Fruit fly (Drosophila melanogaster) whole organism, pupa: Measurements from ENCODE around the gene rempA.

ENCODE experiments used
- CG10348 ChIP-seq: fragments of 200-800 bp; sonication (Bioruptor generic); IDR thresholded peaks from 2 replicates; pipeline ENCODE4 v1.3.6; 2022; ENCODE audit warnings: missing biosample characterization, missing genetic modification characterization
- CG12605 ChIP-seq: fragments of 200-800 bp; sonication (Bioruptor generic); IDR thresholded peaks from 2 replicates; pipeline ENCODE4 v1.3.6; 2022; ENCODE audit warnings: missing biosample characterization, missing genetic modification characterization
- CG13204 ChIP-seq: fragments of 200-800 bp; sonication (Bioruptor generic); optimal IDR thresholded peaks from 2 replicates; lab custom pipeline; 2018; ENCODE audit warnings: missing biosample characterization, mild to moderate bottlenecking, missing genetic modification characterization, moderate library complexity
- CG14655 ChIP-seq: fragments of 200-800 bp; sonication (Bioruptor generic); optimal IDR thresholded peaks from 3 replicates; lab custom pipeline; 2017; ENCODE audit warnings: mild to moderate bottlenecking, missing biosample characterization, missing genetic modification reagents, missing genetic modification characterization
- CG15710 ChIP-seq: fragments of 200-800 bp; sonication (Bioruptor generic); optimal IDR thresholded peaks from 2 replicates; lab custom pipeline; 2018; ENCODE audit warnings: missing biosample characterization, mild to moderate bottlenecking, missing genetic modification characterization, moderate library complexity
- CG17806 ChIP-seq: fragments of 200-800 bp; sonication (Bioruptor generic); optimal IDR thresholded peaks from 2 replicates; lab custom pipeline; 2018; ENCODE audit warnings: missing biosample characterization, mild to moderate bottlenecking, missing genetic modification characterization, moderate library complexity
- CG32121 ChIP-seq: fragments of 200-800 bp; sonication (Bioruptor generic); IDR thresholded peaks from 2 replicates; pipeline ENCODE4 v1.3.6; 2022; ENCODE audit warnings: missing biosample characterization, missing genetic modification characterization
- CG34367 ChIP-seq: fragments of 200-800 bp; sonication (Bioruptor generic); optimal IDR thresholded peaks from 2 replicates; lab custom pipeline; 2018; ENCODE audit warnings: missing biosample characterization, mild to moderate bottlenecking, missing genetic modification characterization
- CG4496 ChIP-seq: fragments of 200-800 bp; sonication (Bioruptor generic); IDR thresholded peaks from 3 replicates; pipeline ENCODE4 v1.3.6; 2022; ENCODE audit warnings: missing biosample characterization, missing genetic modification characterization
- CG8159 ChIP-seq: fragments of 200-800 bp; sonication (Bioruptor generic); optimal IDR thresholded peaks from 3 replicates; lab custom pipeline; 2018; ENCODE audit warnings: missing biosample characterization, mild to moderate bottlenecking, missing genetic modification characterization, moderate library complexity
- CG8301 ChIP-seq: fragments of 200-800 bp; sonication (Bioruptor generic); optimal IDR thresholded peaks from 2 replicates; lab custom pipeline; 2018; ENCODE audit warnings: missing biosample characterization, mild to moderate bottlenecking, missing genetic modification characterization
- CG9948 ChIP-seq: fragments of 200-800 bp; sonication (Bioruptor generic); optimal IDR thresholded peaks from 2 replicates; lab custom pipeline; 2018; ENCODE audit warnings: missing biosample characterization, mild to moderate bottlenecking, missing genetic modification characterization, moderate library complexity
- D1 ChIP-seq: fragments of 200-800 bp; sonication (Bioruptor generic); optimal IDR thresholded peaks from 2 replicates; lab custom pipeline; 2018; ENCODE audit warnings: missing biosample characterization, mild to moderate bottlenecking, missing genetic modification characterization, moderate library complexity
- EcR ChIP-seq: fragments of 200-800 bp; sonication (Bioruptor generic); optimal IDR thresholded peaks from 3 replicates; lab custom pipeline; 2019; ENCODE audit warnings: missing biosample characterization, missing genetic modification characterization, mild to moderate bottlenecking, moderate library complexity, missing genetic modification reagents
- Ets98B ChIP-seq: fragments of 200-800 bp; sonication (Bioruptor generic); IDR thresholded peaks from 2 replicates; pipeline ENCODE4 v1.3.6; 2022; ENCODE audit warnings: missing biosample characterization, missing genetic modification characterization
- Pif1A ChIP-seq: fragments of 200-800 bp; sonication (Bioruptor generic); optimal IDR thresholded peaks from 3 replicates; lab custom pipeline; 2016; ENCODE audit warnings: missing biosample characterization, missing genetic modification characterization
- Pif1B ChIP-seq: fragments of 200-800 bp; sonication (Bioruptor generic); optimal IDR thresholded peaks from 3 replicates; lab custom pipeline; 2016; ENCODE audit warnings: missing biosample characterization, missing genetic modification characterization
- Snoo ChIP-seq: fragments of 200-800 bp; sonication (Bioruptor generic); optimal IDR thresholded peaks from 3 replicates; lab custom pipeline; 2017; ENCODE audit warnings: missing biosample characterization, mild to moderate bottlenecking, missing genetic modification characterization, inconsistent platforms
- fd96Ca ChIP-seq: fragments of 200-800 bp; sonication (Bioruptor generic); IDR thresholded peaks from 3 replicates; pipeline ENCODE4 v1.3.6; 2022; ENCODE audit warnings: missing biosample characterization, missing genetic modification characterization
- gl ChIP-seq: fragments of 200-800 bp; sonication (Bioruptor generic); optimal IDR thresholded peaks from 2 replicates; lab custom pipeline; 2018; ENCODE audit warnings: missing biosample characterization, mild to moderate bottlenecking, missing genetic modification characterization
- rn ChIP-seq: fragments of 200-800 bp; sonication (Bioruptor generic); IDR thresholded peaks from 2 replicates; pipeline ENCODE4 v1.3.6; 2022; ENCODE audit warnings: missing biosample characterization, missing genetic modification characterization

The rempA gene

DNA sequence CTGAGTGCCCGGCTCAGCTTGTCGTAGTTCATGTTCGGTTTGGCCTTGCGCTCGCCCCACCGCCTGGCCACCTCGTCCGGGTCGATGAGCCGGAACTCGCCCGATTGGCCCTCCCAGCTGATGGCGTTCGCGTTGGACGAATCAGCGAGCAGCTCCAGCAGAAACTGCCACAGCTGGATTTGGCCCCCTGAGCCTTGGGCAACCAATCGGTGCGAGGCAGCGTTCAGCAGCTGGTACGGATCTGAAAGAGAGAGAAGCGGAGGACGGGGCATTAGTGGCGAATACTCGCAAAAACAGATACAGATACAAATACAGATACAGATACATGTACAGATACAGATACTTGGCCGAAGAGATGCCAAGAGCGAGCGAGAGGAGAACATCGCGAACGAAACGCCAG lies 12.1 kb downstream of the rempA start:
- TF ChIP-seq Snoo (tag; lab: Kevin White, UChicago) (no peak), CG12605 (GFP tag; lab: Robert Waterston, UW) (no peak), rn (GFP tag; lab: Robert Waterston, UW) (no peak), CG8159 (tag; lab: Kevin White, UChicago) (no peak), EcR (GFP tag; lab: Kevin White, UChicago) (peak; percentile 26), CG8301 (tag; lab: Kevin White, UChicago) (no peak)
- TF ChIP-seq, all 21 proteins: peak for 1

DNA sequence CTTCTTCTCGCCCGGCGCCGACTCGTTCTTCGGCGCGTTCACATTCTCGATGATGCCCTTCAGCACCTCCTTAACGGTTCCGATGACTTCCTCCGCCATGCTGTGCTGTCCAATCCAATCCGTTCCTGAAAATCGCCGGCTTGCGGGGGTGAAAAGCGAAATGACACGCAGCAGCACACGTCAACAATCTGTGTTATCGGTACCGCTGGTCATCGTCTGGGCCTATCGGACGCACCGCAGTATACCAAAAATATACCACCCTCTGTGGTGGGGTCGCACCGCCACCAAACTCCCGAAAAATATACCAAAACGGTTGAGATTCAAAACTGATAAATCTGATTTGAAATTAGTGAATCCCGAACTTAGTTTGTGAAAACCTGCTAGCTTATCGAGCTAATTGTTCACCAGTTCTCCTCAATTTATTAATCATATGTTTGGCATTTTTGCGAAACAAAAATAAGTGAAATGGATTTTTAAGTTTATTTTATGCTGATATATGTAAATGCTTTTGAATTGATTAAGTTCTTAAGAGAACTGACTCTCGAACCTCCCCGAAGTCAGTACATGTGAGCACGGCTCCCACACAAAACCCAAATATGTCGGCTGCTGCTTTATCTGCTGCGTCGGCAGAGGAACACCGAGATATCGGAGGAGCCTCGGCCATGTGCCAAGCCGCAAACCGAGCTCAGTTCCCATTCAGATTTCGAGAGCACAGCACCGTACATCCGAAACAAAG lies 15.5 kb downstream of the rempA start, which contains the start of the genes Spp and nAChRbeta3:
TSS of gene Spp (minus strand) at position 210 of the 736 bp plus-strand sequence.
TSS of gene nAChRbeta3 (plus strand) at position 686 of the 736 bp plus-strand sequence.
- peak; percentile 17; the same call in 1 of the 2 replicates for TF ChIP-seq Ets98B (GFP tag; lab: Robert Waterston, UW)
- no peak for TF ChIP-seq gl
- 0 out of 3 replicates have a peak, but pooled peaks have one; percentile 8 for TF ChIP-seq CG4496 (GFP tag; lab: Robert Waterston, UW)
- TF ChIP-seq CG32121 (GFP tag; lab: Robert Waterston, UW) = no peak

DNA sequence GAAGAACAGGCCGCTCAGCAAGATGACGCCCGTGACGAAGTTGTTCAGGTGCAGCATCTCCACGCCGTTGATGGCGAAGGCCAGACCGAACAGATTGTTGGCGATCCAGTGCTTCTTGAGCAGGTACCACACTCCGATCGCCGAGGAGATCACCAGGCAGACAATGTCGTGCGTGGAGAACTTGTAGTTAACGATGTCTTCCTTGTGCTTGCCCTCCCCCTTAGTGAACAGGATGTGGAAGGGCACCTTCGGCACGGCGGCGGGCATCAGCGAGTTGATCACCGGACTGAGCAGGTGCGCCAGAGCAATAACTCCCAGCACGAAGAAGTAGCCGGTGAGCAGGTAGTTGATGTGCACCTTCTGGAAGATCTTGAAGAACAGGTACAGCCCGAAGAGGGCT lies 16.3 kb downstream of the rempA start:
- TF ChIP-seq CG17806 (tag; lab: Kevin White, UChicago) (no peak), Pif1A (GFP tag; lab: Kevin White, UChicago) (no peak), Pif1B (GFP tag; lab: Kevin White, UChicago) (no peak), CG10348 (GFP tag; lab: Robert Waterston, UW) (no peak), CG34367 (tag; lab: Kevin White, UChicago) (no peak), CG32121 (GFP tag; lab: Robert Waterston, UW) (no peak)

dm6 chr2L:542338-542967 lies 17.7 kb downstream of the rempA start, which contains the start of gene lwr:
Gene lwr (minus strand): TSS chr2L:542580.
- TF ChIP-seq CG14655 = no peak
- TF ChIP-seq D1 (tag; lab: Kevin White, UChicago) = no peak
- TF ChIP-seq EcR (GFP tag; lab: Kevin White, UChicago) = peak; percentile 14

dm6 chr2L:540572-541210 lies 19.4 kb downstream of the rempA start:
- TF ChIP-seq CG32121 (GFP tag; lab: Robert Waterston, UW) (peak; percentile 15; the same call in 1 of the 2 replicates), Pif1A (GFP tag; lab: Kevin White, UChicago) (no peak), CG8301 (tag; lab: Kevin White, UChicago) (peak; percentile 2)

dm6 chr2L:533734-534133 lies 26.4 kb downstream of the rempA start:
- no peak for TF ChIP-seq CG9948 (tag; lab: Kevin White, UChicago)
- no peak for TF ChIP-seq CG32121 (GFP tag; lab: Robert Waterston, UW)
- no peak for TF ChIP-seq CG8159 (tag; lab: Kevin White, UChicago)
- no peak for TF ChIP-seq CG10348 (GFP tag; lab: Robert Waterston, UW)
- TF ChIP-seq CG12605 (GFP tag; lab: Robert Waterston, UW) = no peak
- peak; percentile 77 for TF ChIP-seq CG13204 (GFP tag; lab: Kevin White, UChicago)
- no peak for TF ChIP-seq CG34367 (tag; lab: Kevin White, UChicago)
- no peak for TF ChIP-seq CG15710 (tag; lab: Kevin White, UChicago)
- TF ChIP-seq D1 (tag; lab: Kevin White, UChicago) = no peak
- TF ChIP-seq CG4496 (GFP tag; lab: Robert Waterston, UW) = no peak
- TF ChIP-seq CG17806 (tag; lab: Kevin White, UChicago) = no peak
- TF ChIP-seq Snoo (tag; lab: Kevin White, UChicago) = no peak
- TF ChIP-seq rn (GFP tag; lab: Robert Waterston, UW) = no peak
- no peak for TF ChIP-seq Pif1B (GFP tag; lab: Kevin White, UChicago)
- peak; percentile 0 for TF ChIP-seq EcR (GFP tag; lab: Kevin White, UChicago)
- TF ChIP-seq Pif1A (GFP tag; lab: Kevin White, UChicago) = no peak
- TF ChIP-seq CG8301 (tag; lab: Kevin White, UChicago) = no peak
- no peak for TF ChIP-seq CG14655

dm6 chr2L:530245-530644 lies 29.9 kb downstream of the rempA start:
- TF ChIP-seq Snoo (tag; lab: Kevin White, UChicago) (peak; percentile 91), CG9948 (tag; lab: Kevin White, UChicago) (peak; percentile 65), CG32121 (GFP tag; lab: Robert Waterston, UW) (no peak), Pif1A (GFP tag; lab: Kevin White, UChicago) (peak; percentile 73), Ets98B (GFP tag; lab: Robert Waterston, UW) (0 out of 2 replicates have a peak, but pooled peaks have one; percentile 10), CG34367 (tag; lab: Kevin White, UChicago) (peak; percentile 71), CG8159 (tag; lab: Kevin White, UChicago) (peak; percentile 57), fd96Ca (peak; percentile 45; the same call in 1 of the 3 replicates), CG14655 (peak; percentile 49), EcR (GFP tag; lab: Kevin White, UChicago) (no peak), CG17806 (tag; lab: Kevin White, UChicago) (peak; percentile 57), Pif1B (GFP tag; lab: Kevin White, UChicago) (peak; percentile 72), CG8301 (tag; lab: Kevin White, UChicago) (peak; percentile 10), CG15710 (tag; lab: Kevin White, UChicago) (peak; percentile 74), CG10348 (GFP tag; lab: Robert Waterston, UW) (no peak), CG13204 (GFP tag; lab: Kevin White, UChicago) (peak; percentile 13)
